Fruit fly (Drosophila melanogaster): ENCODE measurements around the gene CG2519.

CG2519 gene

dm6 chr3R:5564775-5565190 lies 17.2 kb upstream of the CG2519 start, which contains the start of the genes CG14671 and CG12746 (continued):
- 0 out of 3 replicates have a peak, but pooled peaks have one; percentile 17 for TF ChIP-seq row (GFP tag; IDR thresholded peaks at IDR 0.05)
- no peak for TF ChIP-seq CG12104 (GFP tag; optimal IDR thresholded peaks at IDR 0.05)
- TF ChIP-seq Six4 (GFP tag; optimal IDR thresholded peaks at IDR 0.05), result no peak
- no peak for TF ChIP-seq Antp (GFP tag; optimal IDR thresholded peaks at IDR 0.05)
- TF ChIP-seq CG3726 (GFP tag; IDR thresholded peaks at IDR 0.05), result no peak
- no peak for TF ChIP-seq dpn (GFP tag; optimal IDR thresholded peaks at IDR 0.05)
- TF ChIP-seq ftz-f1 (GFP tag; optimal IDR thresholded peaks at IDR 0.05), result no peak
- TF ChIP-seq Sox102F (GFP tag; optimal IDR thresholded peaks at IDR 0.05), result no peak
- TF ChIP-seq CG17328 (GFP tag; IDR thresholded peaks at IDR 0.05), result no peak
- no peak for TF ChIP-seq Rx (GFP tag; IDR thresholded peaks at IDR 0.05)
- TF ChIP-seq CG7372 (GFP tag; IDR thresholded peaks at IDR 0.05), result no peak
- TF ChIP-seq CG16863 (GFP tag; optimal IDR thresholded peaks at IDR 0.05), result no peak
- TF ChIP-seq bowl (GFP tag; IDR thresholded peaks at IDR 0.05), result no peak
- TF ChIP-seq GATAe (GFP tag; conservative IDR thresholded peaks at IDR 0.05), result no peak
- no peak for TF ChIP-seq pan (optimal IDR thresholded peaks at IDR 0.05)
- TF ChIP-seq pan (GFP tag; optimal IDR thresholded peaks at IDR 0.05 in 1 of 2, IDR thresholded peaks at IDR 0.05 in 1 of 2), result no peak
- TF ChIP-seq CG3163 (GFP tag; optimal IDR thresholded peaks at IDR 0.05), result no peak
- no peak for TF ChIP-seq BtbVII (GFP tag; optimal IDR thresholded peaks at IDR 0.05)
- TF ChIP-seq CG10267 (tag; optimal IDR thresholded peaks at IDR 0.05), result no peak
- TF ChIP-seq CG32767 (GFP tag; IDR thresholded peaks at IDR 0.05), result no peak
- no peak for TF ChIP-seq Asciz (GFP tag; optimal IDR thresholded peaks at IDR 0.05)
- TF ChIP-seq CG6791 (GFP tag; IDR thresholded peaks at IDR 0.05; ENCODE audit: partially characterized antibody), result no peak
- TF ChIP-seq twi (tag; optimal IDR thresholded peaks at IDR 0.05), result no peak
- TF ChIP-seq CG10209 (GFP tag; optimal IDR thresholded peaks at IDR 0.05), result no peak
- TF ChIP-seq sna (GFP tag; IDR thresholded peaks at IDR 0.05; ENCODE audit: partially characterized antibody), result no peak
- TF ChIP-seq dmrt99B (tag; optimal IDR thresholded peaks at IDR 0.05), result no peak
- TF ChIP-seq Atf-2 (GFP tag; optimal IDR thresholded peaks at IDR 0.05), result no peak
- TF ChIP-seq prd (optimal IDR thresholded peaks at IDR 0.05), result no peak
- TF ChIP-seq prd (GFP tag; IDR thresholded peaks at IDR 0.05), result no peak
- TF ChIP-seq Hsf (GFP tag; optimal IDR thresholded peaks at IDR 0.05), result no peak
- peak; percentile 13 for TF ChIP-seq CoRest (tag; optimal IDR thresholded peaks at IDR 0.05)
- TF ChIP-seq Rfx (GFP tag; IDR thresholded peaks at IDR 0.05), result no peak
- no peak for TF ChIP-seq PHDP (tag; optimal IDR thresholded peaks at IDR 0.05)
- TF ChIP-seq CG15514 (GFP tag; optimal IDR thresholded peaks at IDR 0.05), result no peak
- no peak for TF ChIP-seq CG11560 (tag; IDR thresholded peaks at IDR 0.05)
- no peak for TF ChIP-seq CG16815 (GFP tag; optimal IDR thresholded peaks at IDR 0.05)
- no peak for TF ChIP-seq CG17612 (GFP tag; IDR thresholded peaks at IDR 0.05)
- peak; percentile 4 for TF ChIP-seq Sry-δ (GFP tag; optimal IDR thresholded peaks at IDR 0.05)
- TF ChIP-seq CG3847 (GFP tag; IDR thresholded peaks at IDR 0.05), result 0 out of 2 replicates have a peak, but pooled peaks have one; percentile 18
- no peak for TF ChIP-seq CHES-1-like (GFP tag; optimal IDR thresholded peaks at IDR 0.05)
- no peak for TF ChIP-seq Meics (GFP tag; optimal IDR thresholded peaks at IDR 0.05)
- no peak for TF ChIP-seq wdn (GFP tag; IDR thresholded peaks at IDR 0.05)
- TF ChIP-seq CG17186 (GFP tag; optimal IDR thresholded peaks at IDR 0.05), result peak; percentile 26
- TF ChIP-seq Sox100B (GFP tag; optimal IDR thresholded peaks at IDR 0.05), result no peak
- peak; percentile 94 for TF ChIP-seq crol (GFP tag; IDR thresholded peaks at IDR 0.05)
- TF ChIP-seq scrt (GFP tag; optimal IDR thresholded peaks at IDR 0.05), result no peak
- no peak for TF ChIP-seq jigr1 (GFP tag; IDR thresholded peaks at IDR 0.05)
- no peak for TF ChIP-seq Bdp1 (GFP tag; optimal IDR thresholded peaks at IDR 0.05)
- no peak for TF ChIP-seq pfk (GFP tag; optimal IDR thresholded peaks at IDR 0.05)
- TF ChIP-seq CTCF (GFP tag; optimal IDR thresholded peaks at IDR 0.05), result no peak
- no peak for TF ChIP-seq CG7745 (tag; optimal IDR thresholded peaks at IDR 0.05)
- TF ChIP-seq Nf-YA (GFP tag; IDR thresholded peaks at IDR 0.05), result no peak
- TF ChIP-seq run (tag; optimal IDR thresholded peaks at IDR 0.05), result no peak

All from whole organism, embryonic.